Fruit fly (Drosophila melanogaster) whole organism, prepupa: ENCODE results near the gene Pos.

Experiments
- Blimp-1 ChIP-seq: fragments of 200-800 bp; sonication (Bioruptor generic); optimal IDR thresholded peaks from 3 replicates; lab custom pipeline; 2017; ENCODE audit warnings: missing biosample characterization, missing genetic modification characterization, mild to moderate bottlenecking, moderate library complexity, missing genetic modification reagents
- CG10631 ChIP-seq: fragments of 200-800 bp; sonication (Bioruptor generic); optimal IDR thresholded peaks from 2 replicates; lab custom pipeline; 2016; ENCODE audit warnings: missing biosample characterization, missing genetic modification characterization
- CG10669 ChIP-seq: fragments of 200-800 bp; sonication (Bioruptor generic); optimal IDR thresholded peaks from 3 replicates; lab custom pipeline; 2018; ENCODE audit warnings: missing biosample characterization, mild to moderate bottlenecking, missing genetic modification characterization, moderate library complexity
- CG11294 ChIP-seq: fragments of 200-800 bp; sonication (Bioruptor generic); IDR thresholded peaks from 2 replicates; pipeline ENCODE4 v1.3.6; 2022; ENCODE audit warnings: missing biosample characterization, missing genetic modification characterization
- CG11762 ChIP-seq: fragments of 200-800 bp; sonication (Bioruptor generic); optimal IDR thresholded peaks from 3 replicates; lab custom pipeline; 2016; ENCODE audit warnings: missing biosample characterization, missing genetic modification characterization; ENCODE audit not compliant: insufficient read depth
- CG15336 ChIP-seq: fragments of 200-800 bp; sonication (Bioruptor generic); IDR thresholded peaks from 2 replicates; pipeline ENCODE4 v1.3.6; 2022; ENCODE audit warnings: missing biosample characterization, missing genetic modification characterization
- CG1621 ChIP-seq: fragments of 200-800 bp; sonication (Bioruptor generic); optimal IDR thresholded peaks from 3 replicates; lab custom pipeline; 2018; ENCODE audit warnings: missing biosample characterization, mild to moderate bottlenecking, missing genetic modification characterization
- CG16779 ChIP-seq: fragments of 200-800 bp; sonication (Bioruptor generic); optimal IDR thresholded peaks from 3 replicates; lab custom pipeline; 2017; ENCODE audit warnings: missing biosample characterization, mild to moderate bottlenecking, missing genetic modification characterization
- CG3032 ChIP-seq: fragments of 200-800 bp; optimal IDR thresholded peaks from 2 replicates; lab custom pipeline; 2019; ENCODE audit warnings: missing biosample characterization, mild to moderate bottlenecking, missing genetic modification characterization, moderate library complexity
- CG32006 ChIP-seq: fragments of 200-800 bp; sonication (Bioruptor generic); optimal IDR thresholded peaks from 3 replicates; lab custom pipeline; 2017; ENCODE audit warnings: missing biosample characterization, mild to moderate bottlenecking, missing genetic modification characterization
- CG34406 ChIP-seq: fragments of 200-800 bp; sonication (Bioruptor generic); optimal IDR thresholded peaks from 3 replicates; lab custom pipeline; 2016; ENCODE audit warnings: missing biosample characterization, missing genetic modification characterization
- CG4318 ChIP-seq: fragments of 200-800 bp; sonication (Bioruptor generic); optimal IDR thresholded peaks from 3 replicates; lab custom pipeline; 2017; ENCODE audit warnings: missing biosample characterization, mild to moderate bottlenecking, missing genetic modification characterization
- CG6163 ChIP-seq: fragments of 200-800 bp; sonication (Bioruptor generic); IDR thresholded peaks from 3 replicates; pipeline ENCODE4 v1.3.6; 2022; ENCODE audit warnings: missing biosample characterization, missing genetic modification characterization
- CG6276 ChIP-seq: fragments of 200-800 bp; sonication (Bioruptor generic); optimal IDR thresholded peaks from 2 replicates; lab custom pipeline; 2017; ENCODE audit warnings: missing biosample characterization, mild to moderate bottlenecking, missing genetic modification characterization
- CG6792 ChIP-seq: fragments of 200-800 bp; sonication (Bioruptor generic); optimal IDR thresholded peaks from 3 replicates; lab custom pipeline; 2016; ENCODE audit warnings: missing biosample characterization, missing genetic modification characterization
- CG6808 ChIP-seq: fragments of 200-800 bp; sonication (Bioruptor generic); optimal IDR thresholded peaks from 3 replicates; lab custom pipeline; 2017; ENCODE audit warnings: missing biosample characterization, missing genetic modification characterization, mild to moderate bottlenecking, moderate library complexity, missing genetic modification reagents
- CG6854 ChIP-seq: fragments of 200-800 bp; sonication (Bioruptor generic); optimal IDR thresholded peaks from 2 replicates; lab custom pipeline; 2017; ENCODE audit warnings: missing biosample characterization, mild to moderate bottlenecking, missing genetic modification characterization
- CG7368 ChIP-seq: fragments of 200-800 bp; sonication (Bioruptor generic); optimal IDR thresholded peaks from 3 replicates; lab custom pipeline; 2016; ENCODE audit warnings: missing biosample characterization, missing genetic modification characterization
- CG8119 ChIP-seq: fragments of 200-800 bp; sonication (Bioruptor generic); IDR thresholded peaks from 3 replicates; pipeline ENCODE4 v1.3.6; 2022; ENCODE audit warnings: missing biosample characterization, missing genetic modification characterization
- CG8319 ChIP-seq: fragments of 200-800 bp; sonication (Bioruptor generic); optimal IDR thresholded peaks from 3 replicates; lab custom pipeline; 2016; ENCODE audit warnings: missing biosample characterization, missing genetic modification characterization
- CG9139 ChIP-seq: fragments of 200-800 bp; sonication (Bioruptor generic); optimal IDR thresholded peaks from 3 replicates; lab custom pipeline; 2017; ENCODE audit warnings: missing biosample characterization, mild to moderate bottlenecking, missing genetic modification characterization
- Eip78C ChIP-seq: fragments of 200-800 bp; sonication (Bioruptor generic); peaks from one replicate; lab custom pipeline; 2016; ENCODE audit warnings: missing biosample characterization, missing genetic modification characterization
- Ets21C ChIP-seq: fragments of 200-800 bp; sonication (Bioruptor generic); optimal IDR thresholded peaks from 3 replicates; lab custom pipeline; 2016; ENCODE audit warnings: missing biosample characterization, missing genetic modification characterization
- Ets96B ChIP-seq: fragments of 200-800 bp; optimal IDR thresholded peaks from 2 replicates; lab custom pipeline; 2019; ENCODE audit warnings: missing biosample characterization, mild to moderate bottlenecking, missing genetic modification characterization, moderate library complexity
- Gug ChIP-seq: fragments of 200-800 bp; sonication (Bioruptor generic); IDR thresholded peaks from 2 replicates; pipeline ENCODE4 v1.3.6; 2022; ENCODE audit warnings: missing biosample characterization, missing genetic modification characterization
- Hr38 ChIP-seq: sonication (Bioruptor generic); optimal IDR thresholded peaks from 2 replicates; lab custom pipeline; 2016; ENCODE audit warnings: missing biosample characterization, missing genetic modification characterization
- Hr39 ChIP-seq: fragments of 200-800 bp; sonication (Bioruptor generic); optimal IDR thresholded peaks from 2 replicates; lab custom pipeline; 2016; ENCODE audit warnings: missing biosample characterization, missing genetic modification characterization
- Hr4 ChIP-seq: fragments of 200-800 bp; sonication (Bioruptor generic); optimal IDR thresholded peaks from 3 replicates; lab custom pipeline; 2016; ENCODE audit warnings: missing biosample characterization, missing genetic modification characterization
- Lpt ChIP-seq: fragments of 200-800 bp; sonication (Bioruptor generic); optimal IDR thresholded peaks from 3 replicates; lab custom pipeline; 2016; ENCODE audit warnings: missing biosample characterization, missing genetic modification characterization
- Smox ChIP-seq: fragments of 200-800 bp; sonication (Bioruptor generic); optimal IDR thresholded peaks from 3 replicates; lab custom pipeline; 2016; ENCODE audit warnings: missing biosample characterization, missing genetic modification characterization
- Sox102F ChIP-seq: fragments of 200-800 bp; sonication (Bioruptor generic); optimal IDR thresholded peaks from 2 replicates; lab custom pipeline; 2016; ENCODE audit warnings: missing biosample characterization, mild to moderate bottlenecking, missing genetic modification characterization
- Sox14 ChIP-seq: fragments of 200-800 bp; sonication (Bioruptor generic); optimal IDR thresholded peaks from 3 replicates; lab custom pipeline; 2016; ENCODE audit warnings: missing biosample characterization, missing genetic modification characterization
- Sox15 ChIP-seq: fragments of 200-800 bp; sonication (Bioruptor generic); optimal IDR thresholded peaks from 3 replicates; lab custom pipeline; 2016; ENCODE audit warnings: missing biosample characterization, missing genetic modification characterization
- acj6 ChIP-seq: fragments of 200-800 bp; sonication (Bioruptor generic); optimal IDR thresholded peaks from 3 replicates; lab custom pipeline; 2016; ENCODE audit warnings: missing biosample characterization, missing genetic modification characterization
- cyc ChIP-seq: fragments of 200-800 bp; sonication (Bioruptor generic); optimal IDR thresholded peaks from 3 replicates; lab custom pipeline; 2016; ENCODE audit warnings: missing biosample characterization, missing genetic modification characterization
- dac ChIP-seq: fragments of 200-800 bp; sonication (Bioruptor generic); optimal IDR thresholded peaks from 2 replicates; lab custom pipeline; 2017; ENCODE audit warnings: missing biosample characterization, mild to moderate bottlenecking, missing genetic modification characterization
- dsx ChIP-seq: fragments of 200-800 bp; optimal IDR thresholded peaks from 3 replicates; lab custom pipeline; 2019; ENCODE audit warnings: missing biosample characterization, mild to moderate bottlenecking, missing genetic modification characterization, moderate library complexity; ENCODE audit not compliant: poor library complexity, severe bottlenecking
- eg ChIP-seq: fragments of 200-800 bp; sonication (Bioruptor generic); IDR thresholded peaks from 3 replicates; pipeline ENCODE4 v1.3.6; 2022; ENCODE audit warnings: missing biosample characterization, missing genetic modification characterization
- fd59A ChIP-seq: fragments of 200-800 bp; sonication (Bioruptor generic); optimal IDR thresholded peaks from 2 replicates; lab custom pipeline; 2017; ENCODE audit warnings: missing biosample characterization, mild to moderate bottlenecking, missing genetic modification characterization, missing genetic modification reagents
- fd85E ChIP-seq: fragments of 200-800 bp; sonication (Bioruptor generic); optimal IDR thresholded peaks from 3 replicates; lab custom pipeline; 2016; ENCODE audit warnings: missing biosample characterization, missing genetic modification characterization
- lz ChIP-seq: fragments of 200-800 bp; sonication (Bioruptor generic); optimal IDR thresholded peaks from 3 replicates; lab custom pipeline; 2016; ENCODE audit warnings: missing biosample characterization, missing genetic modification characterization
- net ChIP-seq: fragments of 200-800 bp; sonication (Bioruptor generic); optimal IDR thresholded peaks from 3 replicates; lab custom pipeline; 2016; ENCODE audit warnings: missing biosample characterization, missing genetic modification characterization
- pdm3 ChIP-seq: fragments of 200-800 bp; sonication (Bioruptor generic); optimal IDR thresholded peaks from 3 replicates; lab custom pipeline; 2016; ENCODE audit warnings: missing biosample characterization, missing genetic modification characterization
- salr ChIP-seq, 2 experiments: fragments of 200-800 bp; sonication (Bioruptor generic); optimal IDR thresholded peaks; 3 replicates each; lab custom pipeline; 2016 to 2018; ENCODE audit warnings: missing biosample characterization in 2 of 2, missing genetic modification characterization in 2 of 2, mild to moderate bottlenecking in 1 of 2
- spab ChIP-seq: fragments of 200-800 bp; sonication (Bioruptor generic); optimal IDR thresholded peaks from 2 replicates; lab custom pipeline; 2017; ENCODE audit warnings: missing biosample characterization, mild to moderate bottlenecking, missing genetic modification characterization, missing genetic modification reagents
- ss ChIP-seq, 2 experiments: fragments of 200-800 bp; sonication (Bioruptor generic); optimal IDR thresholded peaks; 2 replicates in 1 of 2; 3 replicates in 1 of 2; lab custom pipeline; 2017 to 2018; ENCODE audit warnings: mild to moderate bottlenecking in 2 of 2, missing biosample characterization in 2 of 2, missing genetic modification characterization in 2 of 2, moderate library complexity in 1 of 2
- svp ChIP-seq: fragments of 200-800 bp; sonication (Bioruptor generic); peaks from one replicate; lab custom pipeline; 2016; ENCODE audit warnings: missing biosample characterization, missing genetic modification characterization
- topi ChIP-seq: fragments of 200-800 bp; sonication (Bioruptor generic); optimal IDR thresholded peaks from 3 replicates; lab custom pipeline; 2016; ENCODE audit warnings: missing biosample characterization, missing genetic modification characterization
- vri ChIP-seq: fragments of 200-800 bp; sonication (Bioruptor generic); optimal IDR thresholded peaks from 3 replicates; lab custom pipeline; 2016; ENCODE audit warnings: missing biosample characterization, mild to moderate bottlenecking, missing genetic modification characterization

Pos gene

dm6 chr3R:32038030-32038429, at the start of gene Pos:
Gene Pos (plus strand): TSS chr3R:32038330.
- TF ChIP-seq CG6854 (no peak), Hr39 (no peak), acj6 (GFP tag; lab: Kevin White, UChicago) (no peak), ss (GFP tag; optimal IDR thresholded peaks at IDR 0.05; lab: Kevin White, UChicago) (no peak), CG6163 (GFP tag; lab: Robert Waterston, UW) (no peak), CG8319 (GFP tag; lab: Kevin White, UChicago) (no peak)

dm6 chr3R:31991786-31992185, 46.3 kb upstream of the Pos start:
- TF ChIP-seq salr (GFP tag; optimal IDR thresholded peaks at IDR 0.05; lab: Kevin White, UChicago): peak in 1 of 2 experiments; percentile 46
- no peak for TF ChIP-seq Ets21C (GFP tag; lab: Kevin White, UChicago)
- peak; percentile 62 for TF ChIP-seq net
- TF ChIP-seq Blimp-1: peak; percentile 0
- peak; percentile 26 for TF ChIP-seq Hr4
- peak; percentile 50 to 64 for TF ChIP-seq ss (GFP tag; optimal IDR thresholded peaks at IDR 0.05; lab: Kevin White, UChicago)
- TF ChIP-seq CG3032: peak; percentile 67
- TF ChIP-seq CG8319 (GFP tag; lab: Kevin White, UChicago): peak; percentile 29
- TF ChIP-seq CG11294 (GFP tag; lab: Robert Waterston, UW): no peak
- peak; percentile 69; the same call in 2 of the 3 replicates for TF ChIP-seq CG6163 (GFP tag; lab: Robert Waterston, UW)
- peak; percentile 64 for TF ChIP-seq pdm3 (GFP tag; lab: Kevin White, UChicago)
- TF ChIP-seq Hr39: peak; percentile 30
- peak; percentile 40; the same call in 1 of the 3 replicates for TF ChIP-seq CG8119 (GFP tag; lab: Robert Waterston, UW)
- peak; percentile 42 for TF ChIP-seq CG11762 (GFP tag; lab: Kevin White, UChicago)
- peak; percentile 76 for TF ChIP-seq CG34406 (GFP tag; lab: Kevin White, UChicago)
- TF ChIP-seq acj6 (GFP tag; lab: Kevin White, UChicago): peak; percentile 53
- no peak for TF ChIP-seq Lpt
- TF ChIP-seq CG6854: peak; percentile 20
- TF ChIP-seq Sox102F (GFP tag; lab: Kevin White, UChicago): peak; percentile 45
- peak; percentile 56 for TF ChIP-seq CG6808 (GFP tag; lab: Kevin White, UChicago)
- TF ChIP-seq Gug (GFP tag; lab: Robert Waterston, UW): no peak
- TF ChIP-seq CG16779 (tag; lab: Kevin White, UChicago): peak; percentile 16
- TF ChIP-seq fd59A (GFP tag; lab: Kevin White, UChicago): peak; percentile 65
- TF ChIP-seq CG10669 (GFP tag; lab: Kevin White, UChicago): peak; percentile 48
- peak; percentile 74 for TF ChIP-seq dsx (GFP tag; lab: Kevin White, UChicago)
- no peak for TF ChIP-seq eg
- TF ChIP-seq Sox15 (GFP tag; lab: Kevin White, UChicago): peak; percentile 50
- TF ChIP-seq CG15336: 0 out of 2 replicates have a peak, but pooled peaks have one; percentile 25
- TF ChIP-seq Smox (GFP tag; lab: Kevin White, UChicago): peak; percentile 55
- no peak for TF ChIP-seq dac (GFP tag; lab: Kevin White, UChicago)
- peak; percentile 73 for TF ChIP-seq CG6792
- peak; percentile 94 for TF ChIP-seq Eip78C (GFP tag; lab: Kevin White, UChicago)
- TF ChIP-seq Ets96B (tag; lab: Kevin White, UChicago): peak; percentile 73
- TF ChIP-seq CG10631: peak; percentile 67
- peak; percentile 62 for TF ChIP-seq topi (GFP tag; lab: Kevin White, UChicago)
- TF ChIP-seq cyc (GFP tag; lab: Kevin White, UChicago): peak; percentile 35
- TF ChIP-seq vri (GFP tag; lab: Kevin White, UChicago): no peak
- peak; percentile 48 for TF ChIP-seq CG1621 (tag; lab: Kevin White, UChicago)
- TF ChIP-seq fd85E (GFP tag; lab: Kevin White, UChicago): peak; percentile 36
- TF ChIP-seq spab (GFP tag; lab: Kevin White, UChicago): peak; percentile 59
- peak; percentile 28 for TF ChIP-seq CG7368 (GFP tag; lab: Kevin White, UChicago)
- TF ChIP-seq CG9139 (GFP tag; lab: Kevin White, UChicago): peak; percentile 56
- peak; percentile 39 for TF ChIP-seq CG32006
- TF ChIP-seq svp: peak; percentile 72
- TF ChIP-seq CG6276: no peak
- TF ChIP-seq Sox14: peak; percentile 58
- TF ChIP-seq Hr38 (GFP tag; lab: Kevin White, UChicago): no peak
- peak; percentile 17 for TF ChIP-seq CG4318 (GFP tag; lab: Kevin White, UChicago)
- TF ChIP-seq lz (GFP tag; lab: Kevin White, UChicago): peak; percentile 45
